Worm (Caenorhabditis elegans): ENCODE measurements around the gene str-12.
"Not testable (repeated sequence)": the region's sequence is repeated elsewhere in the genome, so short reads cannot be mapped to it uniquely, and the experiment has no call there.

str-12 gene

DNA sequence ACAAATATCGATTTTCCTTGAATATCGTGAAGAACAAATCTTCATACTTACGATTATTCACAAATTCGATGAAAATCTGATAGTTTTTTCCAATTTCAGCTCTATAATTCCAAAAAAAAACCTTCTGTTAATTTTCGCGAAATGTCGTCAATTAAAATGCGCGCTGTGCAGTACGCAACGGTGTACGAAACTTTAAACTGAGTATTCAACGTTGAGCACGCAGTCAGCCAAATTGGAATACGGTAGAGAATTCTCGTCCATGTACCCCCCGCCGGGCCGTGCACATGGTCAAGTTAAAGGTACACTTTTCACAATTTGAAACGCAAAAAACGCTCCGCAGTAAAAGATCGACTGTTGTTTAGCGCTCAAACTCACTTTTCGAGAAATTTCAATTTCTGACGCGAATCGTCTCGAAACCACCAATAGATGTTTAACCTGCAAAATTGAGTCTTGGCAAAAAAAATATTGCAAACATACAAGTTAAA, 20.5 kb upstream of the str-12 start, which contains the start of gene F28F8.7:
F28F8.7 (minus strand) TSS at position 435 of the 485 bp plus-strand sequence.
- TF ChIP-seq lin-13 (GFP tag; optimal IDR thresholded peaks at IDR 0.05): peak; percentile 9
- peak; percentile 25 for TF ChIP-seq F13H6.1 (tag; optimal IDR thresholded peaks at IDR 0.05)
- TF ChIP-seq lsy-2 (tag; optimal IDR thresholded peaks at IDR 0.05): peak; percentile 65 to 95
- TF ChIP-seq unc-55 (GFP tag; optimal IDR thresholded peaks at IDR 0.05): peak; percentile 65
- peak; percentile 24 for TF ChIP-seq crh-2 (tag; optimal IDR thresholded peaks at IDR 0.05)
- TF ChIP-seq sma-3 (GFP tag; optimal IDR thresholded peaks at IDR 0.05): peak; percentile 49
- peak; percentile 7 for TF ChIP-seq nhr-129 (tag; optimal IDR thresholded peaks at IDR 0.05)

DNA sequence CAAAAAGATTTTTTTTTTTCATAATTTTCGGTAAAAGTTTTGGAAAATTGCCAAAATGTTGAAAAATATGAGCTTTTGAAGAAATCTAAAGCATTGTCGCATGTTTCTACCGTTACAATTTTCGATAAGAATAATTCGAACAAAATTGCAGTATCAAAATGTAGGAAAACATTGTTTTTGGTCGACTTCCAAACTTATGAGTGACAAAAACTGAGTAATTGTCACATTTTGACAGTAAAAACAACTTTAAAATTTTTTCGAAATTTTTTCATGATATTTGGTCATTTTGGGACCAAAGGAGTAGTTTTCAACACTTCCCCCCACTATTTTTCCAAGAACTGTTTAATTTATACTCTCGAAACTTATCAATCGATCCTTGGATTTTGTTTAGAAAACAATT, 16.1 kb upstream of the str-12 start, which contains the start of gene fbxa-139:
fbxa-139 (minus strand) TSS at position 101 of the 400 bp plus-strand sequence.
- TF ChIP-seq nhr-6 (tag; optimal IDR thresholded peaks at IDR 0.05): no peak
- no peak for TF ChIP-seq lin-11 (tag; optimal IDR thresholded peaks at IDR 0.05)

DNA sequence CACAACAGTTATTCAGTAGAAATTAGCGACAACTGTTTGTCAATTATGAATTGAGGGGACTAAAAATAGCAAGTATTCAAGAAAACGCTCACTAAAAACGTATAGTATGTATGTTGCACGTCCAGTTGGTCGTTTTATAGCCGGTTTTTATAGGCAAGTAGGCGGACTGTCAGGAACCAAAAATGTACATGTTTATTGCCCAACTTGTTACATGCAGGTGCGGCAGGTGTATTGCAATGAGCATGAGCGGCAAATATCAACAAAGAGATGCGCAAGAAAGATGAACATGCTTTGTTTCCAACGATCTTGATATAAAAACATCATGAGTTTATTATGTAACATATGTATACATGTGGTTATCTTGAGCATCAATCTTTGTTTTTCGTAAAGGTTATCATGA, 10.9 kb upstream of the str-12 start, which contains the start of gene B0391.14:
B0391.14 (minus strand) TSS at position 101 of the 400 bp plus-strand sequence.
- TF ChIP-seq nhr-10 (tag; optimal IDR thresholded peaks at IDR 0.05); lsy-2 (tag; optimal IDR thresholded peaks at IDR 0.05); blmp-1 (tag; optimal IDR thresholded peaks at IDR 0.05; ENCODE audit: insufficient read depth): not testable (repeated sequence)

DNA sequence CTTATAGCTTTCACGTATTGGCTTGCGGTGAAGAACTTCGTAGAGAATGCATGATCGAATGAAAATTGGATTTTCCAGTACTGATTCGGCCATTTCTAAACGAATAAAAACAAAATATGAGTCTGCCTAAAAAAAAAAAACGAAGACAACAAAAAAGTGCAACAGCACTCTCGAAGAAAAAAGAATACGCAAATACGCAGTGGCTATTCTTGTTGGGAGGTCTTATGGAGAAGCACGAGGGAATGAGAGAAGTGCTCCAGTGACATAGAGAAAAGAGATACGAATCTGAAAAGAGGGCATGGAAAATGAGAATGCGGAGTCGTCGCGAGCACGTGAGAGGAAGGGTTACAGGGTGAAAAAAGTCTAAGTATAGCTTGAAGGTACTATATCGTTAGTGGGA, 8.4 kb upstream of the str-12 start, which contains the start of gene fbxa-152:
fbxa-152 (minus strand) TSS at position 101 of the 400 bp plus-strand sequence.
- TF ChIP-seq lin-13 (GFP tag; optimal IDR thresholded peaks at IDR 0.05): no peak
- TF ChIP-seq lin-11 (tag; optimal IDR thresholded peaks at IDR 0.05): no peak
- no peak for TF ChIP-seq Y55F3AM.14 (GFP tag; optimal IDR thresholded peaks at IDR 0.05)

DNA sequence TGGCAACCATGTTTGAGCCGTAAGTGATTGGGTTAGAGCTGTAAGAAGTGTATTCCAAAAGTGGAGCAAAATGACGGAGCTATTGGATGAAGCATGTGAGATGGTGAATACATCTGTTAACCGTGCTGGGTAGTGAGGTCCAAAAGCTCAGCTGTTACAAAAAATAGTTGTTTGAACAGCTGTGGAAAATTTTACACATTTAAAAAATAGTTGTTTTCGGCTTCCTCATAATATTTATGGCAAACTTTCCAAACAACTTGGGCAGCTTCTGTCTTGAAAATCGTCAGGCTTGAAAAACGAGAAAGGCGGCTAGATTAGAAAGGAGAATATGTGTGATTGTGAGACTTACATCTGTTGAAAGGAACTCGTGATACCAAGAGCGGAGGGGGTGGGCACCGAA, 5.6 kb upstream of the str-12 start, which contains the start of gene fbxa-154:
fbxa-154 (minus strand) TSS at position 101 of the 400 bp plus-strand sequence.
- TF ChIP-seq zag-1 (tag; optimal IDR thresholded peaks at IDR 0.05): no peak

DNA sequence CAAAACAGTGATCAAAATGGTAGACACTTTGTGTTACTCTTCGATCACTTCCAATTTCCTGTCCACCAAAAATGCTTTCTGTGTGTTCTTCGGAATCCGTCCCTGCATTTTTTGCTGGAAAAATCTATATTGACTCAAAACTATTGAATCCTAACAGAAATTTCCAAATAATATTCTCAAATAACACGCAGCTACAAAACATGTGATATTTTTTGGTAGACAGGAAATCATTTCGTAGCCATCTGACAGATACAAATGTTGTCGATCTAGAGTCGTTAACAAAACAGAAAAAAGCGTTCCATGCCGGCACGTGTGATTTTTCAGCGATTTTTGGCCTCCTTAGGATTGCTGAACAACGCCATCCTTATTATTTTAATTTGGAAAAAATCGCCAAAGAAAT, 2.2 kb downstream of the str-12 start, which contains the start of gene str-263:
str-263 (plus strand) TSS at position 301 of the 400 bp plus-strand sequence.
- TF ChIP-seq ztf-4 (tag; optimal IDR thresholded peaks at IDR 0.05) (no peak), zag-1 (tag; optimal IDR thresholded peaks at IDR 0.05) (no peak), nhr-6 (tag; optimal IDR thresholded peaks at IDR 0.05) (no peak)

DNA sequence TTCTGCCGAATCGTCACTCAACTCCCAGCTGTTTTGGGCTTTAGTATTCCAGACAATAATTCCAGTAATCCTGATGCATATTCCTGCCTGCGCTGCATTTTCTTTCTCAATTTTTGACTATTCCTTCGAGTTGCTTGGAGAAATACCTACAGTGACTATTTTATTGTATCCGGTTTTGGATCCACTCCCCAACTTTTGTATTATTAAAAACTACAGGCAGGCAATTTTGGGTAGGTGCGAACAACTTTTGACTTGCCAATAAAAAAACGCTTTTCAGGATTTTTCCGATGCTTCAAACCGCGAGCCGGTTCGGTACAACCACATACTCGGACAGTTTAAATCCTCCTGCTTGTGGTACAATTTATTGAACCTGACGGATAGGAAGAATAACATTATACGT, 3.8 kb downstream of the str-12 start:
- no peak for TF ChIP-seq ama-1 (optimal IDR thresholded peaks at IDR 0.05)
- no peak for TF ChIP-seq snpc-4 (tag; optimal IDR thresholded peaks at IDR 0.05)
- TF ChIP-seq peb-1 (tag; optimal IDR thresholded peaks at IDR 0.05): no peak
- TF ChIP-seq sma-9 (GFP tag; optimal IDR thresholded peaks at IDR 0.05): no peak
- no peak for TF ChIP-seq sma-9 (tag; optimal IDR thresholded peaks at IDR 0.05)
- TF ChIP-seq aly-2 (tag; optimal IDR thresholded peaks at IDR 0.05): no peak
- no peak for TF ChIP-seq unc-55 (GFP tag; optimal IDR thresholded peaks at IDR 0.05)
- TF ChIP-seq lin-11 (tag; optimal IDR thresholded peaks at IDR 0.05): no peak
- TF ChIP-seq sma-3 (GFP tag; optimal IDR thresholded peaks at IDR 0.05): no peak
- no peak for TF ChIP-seq crh-2 (tag; optimal IDR thresholded peaks at IDR 0.05)
- TF ChIP-seq alr-1 (tag; optimal IDR thresholded peaks at IDR 0.05): no peak
- no peak for TF ChIP-seq elt-3 (tag; optimal IDR thresholded peaks at IDR 0.05)

DNA sequence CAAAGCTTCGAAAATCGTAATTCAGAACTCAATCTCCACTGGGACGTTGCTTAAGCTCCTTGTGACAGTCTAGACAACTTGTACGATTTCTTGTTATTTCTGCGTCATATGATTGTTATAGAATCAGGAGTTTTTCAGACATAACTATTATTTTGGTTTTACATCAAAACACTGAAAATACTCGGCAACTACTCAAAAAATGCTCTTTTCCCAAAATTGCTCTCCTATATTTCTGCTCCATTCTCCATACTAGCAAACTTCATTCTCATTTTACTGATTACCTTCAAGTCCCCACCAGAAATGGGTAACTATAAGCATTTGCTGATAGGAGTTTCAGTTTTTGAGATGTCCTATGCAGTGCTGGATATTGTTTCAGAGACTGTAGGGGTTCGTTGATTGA, 10.8 kb downstream of the str-12 start, which contains the start of gene C55A1.1:
C55A1.1 (plus strand) TSS at position 301 of the 400 bp plus-strand sequence.
- TF ChIP-seq skn-1 (tag; optimal IDR thresholded peaks at IDR 0.05): no peak
- TF ChIP-seq ztf-11 (tag; optimal IDR thresholded peaks at IDR 0.05): no peak
- TF ChIP-seq egl-27 (tag; optimal IDR thresholded peaks at IDR 0.05): no peak
- no peak for TF ChIP-seq unc-62 (GFP tag; optimal IDR thresholded peaks at IDR 0.05)
- no peak for TF ChIP-seq unc-55 (GFP tag; optimal IDR thresholded peaks at IDR 0.05)
- no peak for TF ChIP-seq ztf-4 (tag; optimal IDR thresholded peaks at IDR 0.05)
- no peak for TF ChIP-seq peb-1 (tag; optimal IDR thresholded peaks at IDR 0.05)
- TF ChIP-seq ceh-16 (tag; optimal IDR thresholded peaks at IDR 0.05): no peak
- no peak for TF ChIP-seq gmeb-1 (tag; optimal IDR thresholded peaks at IDR 0.05)
- no peak for TF ChIP-seq aly-2 (tag; optimal IDR thresholded peaks at IDR 0.05)
- no peak for TF ChIP-seq nhr-21 (tag; optimal IDR thresholded peaks at IDR 0.05)
- TF ChIP-seq zag-1 (tag; optimal IDR thresholded peaks at IDR 0.05): no peak
- TF ChIP-seq lin-39 (tag; optimal IDR thresholded peaks at IDR 0.05): no peak
- no peak for TF ChIP-seq blmp-1 (tag; optimal IDR thresholded peaks at IDR 0.05; ENCODE audit: insufficient read depth)
- TF ChIP-seq nhr-10 (tag; optimal IDR thresholded peaks at IDR 0.05): no peak
- TF ChIP-seq ztf-1 (GFP tag; conservative IDR thresholded peaks at IDR 0.05): no peak
- no peak for TF ChIP-seq unc-39 (tag; optimal IDR thresholded peaks at IDR 0.05)
- TF ChIP-seq R02D3.7 (tag; optimal IDR thresholded peaks at IDR 0.05): no peak
- TF ChIP-seq lin-13 (GFP tag; optimal IDR thresholded peaks at IDR 0.05): no peak
- no peak for TF ChIP-seq nhr-77 (tag; optimal IDR thresholded peaks at IDR 0.05)

Measured in whole organism, L2 larva.